Fruit fly (Drosophila melanogaster) S2 (cell line): ENCODE measurements around the gene Argk2.

Experiments used
- CG8478 ChIP-seq: fragments of >200 bp; optimal IDR thresholded peaks from 2 replicates; lab custom pipeline; 2018
- CTCF ChIP-seq, 2 experiments: fragments of >200 bp; optimal IDR thresholded peaks; 2 replicates each; lab custom pipeline; 2018

Gene Argk2

dm6 chr3L:9047062-9047461, at the start of gene Argk2:
TSS of gene Argk2 (plus strand) at chr3L:9047439.
- TF ChIP-seq CG8478 (no peak), CTCF (optimal IDR thresholded peaks at IDR 0.05; lab: Kevin White, UChicago) (peak in 1 of 2 experiments; percentile 60)

dm6 chr3L:8997686-8998239, 49.5 kb upstream of the Argk2 start, which contains the start of the genes smg and CG5087:
TSS of gene smg (minus strand) at chr3L:8997989.
TSS of gene CG5087 (plus strand) at chr3L:8998184.
- TF ChIP-seq CG8478 (no peak), CTCF (optimal IDR thresholded peaks at IDR 0.05; lab: Kevin White, UChicago) (peak; percentile 70 to 78)

dm6 chr3L:9002527-9002926, 44.7 kb upstream of the Argk2 start:
- TF ChIP-seq CTCF (optimal IDR thresholded peaks at IDR 0.05; lab: Kevin White, UChicago) (no peak), CG8478 (no peak)

- TF ChIP-seq CG8478 (no peak), CTCF (optimal IDR thresholded peaks at IDR 0.05; lab: Kevin White, UChicago) (no peak)
Measured at dm6 chr3L:9003369-9003768, 43.9 kb upstream of the Argk2 start.

dm6 chr3L:9004788-9005246, 42.4 kb upstream of the Argk2 start, which contains the start of gene Doc3:
TSS of gene Doc3 (plus strand) at chr3L:9005196.
- TF ChIP-seq CTCF (optimal IDR thresholded peaks at IDR 0.05; lab: Kevin White, UChicago) (peak in 1 of 2 experiments; percentile 24), CG8478 (no peak)

dm6 chr3L:9009738-9010137, 37.5 kb upstream of the Argk2 start, which contains the start of gene CG5194:
TSS of gene CG5194 (minus strand) at chr3L:9009838.
- TF ChIP-seq CG8478 (no peak), CTCF (optimal IDR thresholded peaks at IDR 0.05; lab: Kevin White, UChicago) (no peak)

- no peak for TF ChIP-seq CG8478
- no peak for TF ChIP-seq CTCF (optimal IDR thresholded peaks at IDR 0.05; lab: Kevin White, UChicago)
Measured at dm6 chr3L:9011485-9012389, 35.5 kb upstream of the Argk2 start.

dm6 chr3L:9013745-9014144, 33.5 kb upstream of the Argk2 start:
- TF ChIP-seq CG8478 = no peak
- TF ChIP-seq CTCF (optimal IDR thresholded peaks at IDR 0.05; lab: Kevin White, UChicago) = no peak

dm6 chr3L:9017414-9017813, 29.8 kb upstream of the Argk2 start:
- TF ChIP-seq CG8478 = no peak
- TF ChIP-seq CTCF (optimal IDR thresholded peaks at IDR 0.05; lab: Kevin White, UChicago) = no peak

dm6 chr3L:9019196-9019662, 28.0 kb upstream of the Argk2 start, which contains the start of gene Doc2:
TSS of gene Doc2 (minus strand) at chr3L:9019246.
- TF ChIP-seq CTCF (optimal IDR thresholded peaks at IDR 0.05; lab: Kevin White, UChicago) (no peak), CG8478 (no peak)

dm6 chr3L:9020436-9021370, 26.5 kb upstream of the Argk2 start:
- no peak for TF ChIP-seq CTCF (optimal IDR thresholded peaks at IDR 0.05; lab: Kevin White, UChicago)
- no peak for TF ChIP-seq CG8478

dm6 chr3L:9023627-9024026, 23.6 kb upstream of the Argk2 start:
- no peak for TF ChIP-seq CTCF (optimal IDR thresholded peaks at IDR 0.05; lab: Kevin White, UChicago)
- TF ChIP-seq CG8478 = no peak

dm6 chr3L:9024741-9025140, 22.5 kb upstream of the Argk2 start:
- TF ChIP-seq CTCF (optimal IDR thresholded peaks at IDR 0.05; lab: Kevin White, UChicago) (no peak), CG8478 (no peak)

- TF ChIP-seq CG8478 (no peak), CTCF (optimal IDR thresholded peaks at IDR 0.05; lab: Kevin White, UChicago) (no peak)
Measured at dm6 chr3L:9025178-9025577, 22.1 kb upstream of the Argk2 start.

- TF ChIP-seq CTCF (optimal IDR thresholded peaks at IDR 0.05; lab: Kevin White, UChicago) (no peak), CG8478 (no peak)
Measured at dm6 chr3L:9025680-9026079, 21.6 kb upstream of the Argk2 start.
